Fruit fly (Drosophila melanogaster): ENCODE data around the gene CG18809.

Gene CG18809

DNA sequence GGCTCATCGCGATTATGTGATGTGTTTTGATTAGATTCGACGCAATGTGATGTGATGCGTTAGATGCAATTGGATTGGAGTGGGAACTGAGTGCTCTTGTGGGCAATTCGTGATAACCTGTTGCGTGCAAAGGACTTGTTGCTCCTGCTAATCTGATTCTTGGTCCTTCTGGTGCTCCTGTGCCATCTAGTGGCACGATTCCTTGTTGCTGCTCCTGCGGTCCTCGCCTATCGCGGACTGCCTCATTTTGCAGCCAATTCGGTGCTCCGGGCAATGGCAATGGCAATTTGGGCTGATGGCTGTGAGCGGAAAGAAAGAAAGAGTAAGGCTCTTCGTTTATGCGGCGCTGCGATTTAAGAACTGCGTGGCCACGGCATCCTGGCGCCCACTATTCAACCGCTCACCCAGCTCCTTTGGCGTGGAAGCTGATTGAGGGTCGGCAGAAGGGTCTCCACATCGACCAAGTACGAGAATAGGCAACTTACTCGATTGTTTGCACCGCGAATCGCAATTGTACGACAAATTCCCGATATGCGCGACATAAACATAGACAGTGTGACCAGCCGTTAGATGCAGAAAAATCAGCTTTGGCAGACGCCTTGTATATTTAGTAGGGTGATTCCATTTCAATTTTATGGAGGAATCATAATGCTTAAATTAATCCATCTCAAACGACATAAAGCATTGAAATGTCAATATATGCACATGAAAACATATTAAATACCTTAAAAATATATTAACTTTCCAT, 51.0 kb downstream of the CG18809 start, which contains the start of gene Mer (continued):
- TF ChIP-seq CG1792 (GFP tag; optimal IDR thresholded peaks at IDR 0.05) (peak; percentile 71), CG7271 (tag; optimal IDR thresholded peaks at IDR 0.05) (no peak), CG9876 (GFP tag; optimal IDR thresholded peaks at IDR 0.05) (peak; percentile 67), cato (GFP tag; optimal IDR thresholded peaks at IDR 0.05; ENCODE audit: borderline replicate concordance) (peak; percentile 29), Ets65A (GFP tag) (peak; percentile 97), CG17802 (tag; optimal IDR thresholded peaks at IDR 0.05) (peak; percentile 39), CG6683 (GFP tag; optimal IDR thresholded peaks at IDR 0.05) (peak; percentile 58), MBD-R2 (GFP tag; IDR thresholded peaks at IDR 0.05) (peak; percentile 88), CG13894 (tag; optimal IDR thresholded peaks at IDR 0.05) (peak; percentile 84), Dref (GFP tag; IDR thresholded peaks at IDR 0.05) (0 out of 2 replicates have a peak, but pooled peaks have one; percentile 25), CG4854 (GFP tag; optimal IDR thresholded peaks at IDR 0.05) (peak; percentile 52), CG7357 (GFP tag; IDR thresholded peaks at IDR 0.05) (peak; percentile 69; the same call in 1 of the 3 replicates), vnd (GFP tag; IDR thresholded peaks at IDR 0.05; ENCODE audit: partially characterized antibody) (no peak), CG6854 (GFP tag; optimal IDR thresholded peaks at IDR 0.05) (peak; percentile 75), vfl (GFP tag; optimal IDR thresholded peaks at IDR 0.05) (peak; percentile 76), ftz-f1 (GFP tag; optimal IDR thresholded peaks at IDR 0.05) (peak; percentile 73), Fer2 (tag; optimal IDR thresholded peaks at IDR 0.05) (peak; percentile 35), Stat92E (GFP tag; optimal IDR thresholded peaks at IDR 0.05) (peak in 1 of 3 experiments; percentile 42), CG12155 (GFP tag; optimal IDR thresholded peaks at IDR 0.05) (peak; percentile 73), sens (GFP tag) (peak; percentile 95), CG17328 (GFP tag; IDR thresholded peaks at IDR 0.05) (peak; percentile 75), toy (GFP tag; IDR thresholded peaks at IDR 0.05) (no peak), CG10366 (GFP tag; IDR thresholded peaks at IDR 0.05) (peak; percentile 73), zfh1 (GFP tag; IDR thresholded peaks at IDR 0.05) (peak; percentile 85), chn (GFP tag; optimal IDR thresholded peaks at IDR 0.05) (peak; percentile 77), pho (GFP tag; optimal IDR thresholded peaks at IDR 0.05) (peak; percentile 72), CG14014 (GFP tag; IDR thresholded peaks at IDR 0.05) (peak; percentile 76), zen (tag; optimal IDR thresholded peaks at IDR 0.05) (peak; percentile 61), CG12659 (GFP tag; optimal IDR thresholded peaks at IDR 0.05) (peak; percentile 90), CG15601 (tag; optimal IDR thresholded peaks at IDR 0.05) (peak; percentile 63), so (GFP tag; IDR thresholded peaks at IDR 0.05) (peak; percentile 84; the same call in 1 of the 3 replicates), dysf (GFP tag; IDR thresholded peaks at IDR 0.05) (peak; percentile 90), sd (tag; optimal IDR thresholded peaks at IDR 0.05) (no peak), Abd-B (GFP tag; optimal IDR thresholded peaks at IDR 0.05) (peak; percentile 73), jigr1 (GFP tag; IDR thresholded peaks at IDR 0.05) (0 out of 3 replicates have a peak, but pooled peaks have one; percentile 37), trh (GFP tag; optimal IDR thresholded peaks at IDR 0.05) (peak; percentile 37), CG8089 (GFP tag; optimal IDR thresholded peaks at IDR 0.05) (peak; percentile 71), Doc3 (GFP tag; IDR thresholded peaks at IDR 0.05; ENCODE audit: partially characterized antibody) (no peak), CG11504 (tag; optimal IDR thresholded peaks at IDR 0.05) (peak; percentile 85), dan (GFP tag; IDR thresholded peaks at IDR 0.05) (no peak), pros (GFP tag; optimal IDR thresholded peaks at IDR 0.05) (no peak), Asciz (GFP tag; optimal IDR thresholded peaks at IDR 0.05) (no peak), abd-A (tag; optimal IDR thresholded peaks at IDR 0.05) (no peak), CG8359 (GFP tag; optimal IDR thresholded peaks at IDR 0.05; ENCODE audit: borderline replicate concordance) (peak; percentile 54), CG15514 (GFP tag; optimal IDR thresholded peaks at IDR 0.05) (peak; percentile 83), tgo (GFP tag; IDR thresholded peaks at IDR 0.05) (peak; percentile 79), CG33557 (GFP tag; optimal IDR thresholded peaks at IDR 0.05) (peak; percentile 73), CG34376 (GFP tag; optimal IDR thresholded peaks at IDR 0.05) (peak; percentile 90)

Data from whole organism, embryonic.